Worm (Caenorhabditis elegans) whole organism, L4 larva: ENCODE measurements around the gene C04G6.6.

Source experiments
- D1046.2 ChIP-seq: fragments of 200-800 bp; sonication (Bioruptor generic); IDR thresholded peaks from 2 replicates; pipeline ENCODE4 v1.3.6; 2022; ENCODE audit warnings: missing genetic modification characterization, missing compliant biosample characterization
- Y75B8A.6 ChIP-seq: fragments of 200-800 bp; sonication (Bioruptor generic); IDR thresholded peaks from 2 replicates; pipeline ENCODE4 v1.3.6; 2022; ENCODE audit warnings: missing genetic modification reagents, missing genetic modification characterization, missing compliant biosample characterization
- dve-1 ChIP-seq: sonication (generic microtip); optimal IDR thresholded peaks from 2 replicates; lab custom pipeline; 2017; ENCODE audit warnings: antibody characterized with exemption, mild to moderate bottlenecking, missing genetic modification characterization, missing compliant biosample characterization; ENCODE audit not compliant: insufficient read depth
- jun-1 ChIP-seq: fragments of 150-350 bp; optimal IDR thresholded peaks from 2 replicates; lab custom pipeline; 2014; ENCODE audit warnings: missing biosample characterization, missing genetic modification reagents, missing genetic modification characterization
- nhr-41 ChIP-seq: fragments of 200-800 bp; sonication (Bioruptor generic); IDR thresholded peaks from 2 replicates; pipeline ENCODE4 v1.3.6; 2022; ENCODE audit warnings: missing genetic modification reagents, missing genetic modification characterization, missing compliant biosample characterization
- zag-1 ChIP-seq: fragments of 150-350 bp; optimal IDR thresholded peaks from 2 replicates; lab custom pipeline; 2014; ENCODE audit warnings: missing biosample characterization, missing genetic modification characterization
- ztf-11 ChIP-seq: fragments of 150-350 bp; optimal IDR thresholded peaks from 2 replicates; lab custom pipeline; 2014; ENCODE audit warnings: missing biosample characterization, missing genetic modification characterization

ce11 chrII:5105020-5105419 is 5.5 kb upstream of the C04G6.6 start:
- TF ChIP-seq D1046.2 (GFP tag; lab: Robert Waterston, UW) (peak; percentile 88), dve-1 (peak; percentile 72), Y75B8A.6 (peak; percentile 86), nhr-41 (peak; percentile 96), jun-1 (tag; lab: Kevin White, UChicago) (no peak), zag-1 (tag; lab: Kevin White, UChicago) (no peak), ztf-11 (tag; lab: Kevin White, UChicago) (no peak)
